Worm (Caenorhabditis elegans) whole organism, mixed stage, embryonic: ENCODE results near the gene daf-7.

ENCODE experiments used
- bed-3 ChIP-seq: fragments of 200-800 bp; sonication (Bioruptor generic); optimal IDR thresholded peaks from 3 replicates; lab custom pipeline; 2018; ENCODE audit warnings: mild to moderate bottlenecking, missing genetic modification characterization, moderate library complexity, missing compliant biosample characterization
- blmp-1 ChIP-seq: fragments of 150-350 bp; optimal IDR thresholded peaks from 2 replicates; lab custom pipeline; 2014; ENCODE audit warnings: missing biosample characterization, missing genetic modification characterization
- ceh-39 ChIP-seq: fragments of 150-350 bp; optimal IDR thresholded peaks from 2 replicates; lab custom pipeline; 2014; ENCODE audit warnings: missing biosample characterization, missing genetic modification characterization
- ceh-43 ChIP-seq: fragments of 200-800 bp; sonication (Bioruptor generic); optimal IDR thresholded peaks from 2 replicates; lab custom pipeline; 2018; ENCODE audit warnings: mild to moderate bottlenecking, missing genetic modification characterization, moderate library complexity, missing compliant biosample characterization
- ceh-83 ChIP-seq: fragments of 200-800 bp; sonication (Bioruptor generic); optimal IDR thresholded peaks from 2 replicates; lab custom pipeline; 2018; ENCODE audit warnings: mild to moderate bottlenecking, missing genetic modification characterization, missing compliant biosample characterization
- ces-1 ChIP-seq: fragments of 150-350 bp; optimal IDR thresholded peaks from 2 replicates; lab custom pipeline; 2014; ENCODE audit warnings: missing biosample characterization, missing genetic modification reagents, missing genetic modification characterization
- cnd-1 ChIP-seq: fragments of 200-800 bp; sonication (Bioruptor generic); optimal IDR thresholded peaks from 2 replicates; lab custom pipeline; 2018; ENCODE audit warnings: mild to moderate bottlenecking, missing genetic modification characterization, missing compliant biosample characterization
- drap-1 ChIP-seq: fragments of 200-800 bp; sonication (Bioruptor generic); optimal IDR thresholded peaks from 3 replicates; lab custom pipeline; 2018; ENCODE audit warnings: mild to moderate bottlenecking, missing genetic modification characterization, missing compliant biosample characterization
- elt-1 ChIP-seq: sonication (generic microtip); optimal IDR thresholded peaks from 2 replicates; lab custom pipeline; 2017; ENCODE audit warnings: missing genetic modification characterization, mild to moderate bottlenecking, missing compliant biosample characterization, antibody characterized with exemption, moderate library complexity, borderline replicate concordance; ENCODE audit not compliant: insufficient read depth
- elt-3 ChIP-seq: fragments of 150-350 bp; optimal IDR thresholded peaks from 2 replicates; lab custom pipeline; 2014; ENCODE audit warnings: missing biosample characterization, missing genetic modification characterization
- flh-1 ChIP-seq: fragments of 200-800 bp; sonication (Bioruptor generic); optimal IDR thresholded peaks from 2 replicates; lab custom pipeline; 2018; ENCODE audit warnings: mild to moderate bottlenecking, missing genetic modification characterization, moderate library complexity, missing compliant biosample characterization
- hlh-1 ChIP-seq: fragments of 150-350 bp; optimal IDR thresholded peaks from 2 replicates; lab custom pipeline; 2014; ENCODE audit warnings: missing biosample characterization, missing genetic modification reagents, missing genetic modification characterization
- lin-13 ChIP-seq: fragments of 150-350 bp; optimal IDR thresholded peaks from 2 replicates; lab custom pipeline; 2014; ENCODE audit warnings: missing biosample characterization, missing genetic modification characterization
- lin-32 ChIP-seq: fragments of 200-800 bp; sonication (Bioruptor generic); optimal IDR thresholded peaks from 2 replicates; lab custom pipeline; 2018; ENCODE audit warnings: mild to moderate bottlenecking, missing genetic modification characterization, missing compliant biosample characterization
- lsy-2 ChIP-seq: fragments of 150-350 bp; optimal IDR thresholded peaks from 2 replicates; lab custom pipeline; 2014; ENCODE audit warnings: missing biosample characterization, missing genetic modification characterization
- mab-5 ChIP-seq: fragments of 150-350 bp; optimal IDR thresholded peaks from 2 replicates; lab custom pipeline; 2014; ENCODE audit warnings: missing biosample characterization, missing genetic modification characterization
- mep-1 ChIP-seq: fragments of 150-350 bp; optimal IDR thresholded peaks from 2 replicates; lab custom pipeline; 2017; ENCODE audit warnings: missing biosample characterization, missing genetic modification reagents, missing genetic modification characterization, inconsistent platforms
- mls-2 ChIP-seq: sonication (generic microtip); optimal IDR thresholded peaks from 2 replicates; lab custom pipeline; 2016; ENCODE audit warnings: mild to moderate bottlenecking, missing genetic modification characterization, moderate library complexity, missing compliant biosample characterization
- nhr-12 ChIP-seq: fragments of 150-350 bp; optimal IDR thresholded peaks from 2 replicates; lab custom pipeline; 2014; ENCODE audit warnings: missing biosample characterization, missing genetic modification characterization
- nhr-2 ChIP-seq: fragments of 150-350 bp; optimal IDR thresholded peaks from 2 replicates; lab custom pipeline; 2014; ENCODE audit warnings: missing biosample characterization, missing genetic modification characterization
- nhr-237 ChIP-seq: fragments of 150-350 bp; optimal IDR thresholded peaks from 2 replicates; lab custom pipeline; 2014; ENCODE audit warnings: missing biosample characterization, missing genetic modification characterization
- nhr-28 ChIP-seq: fragments of 150-350 bp; optimal IDR thresholded peaks from 2 replicates; lab custom pipeline; 2014; ENCODE audit warnings: missing biosample characterization, missing genetic modification characterization
- nhr-76 ChIP-seq: sonication (generic microtip); optimal IDR thresholded peaks from 2 replicates; lab custom pipeline; 2017; ENCODE audit warnings: missing biosample characterization, missing genetic modification characterization
- sem-2 ChIP-seq: fragments of 200-800 bp; sonication (Bioruptor generic); optimal IDR thresholded peaks from 2 replicates; lab custom pipeline; 2018; ENCODE audit warnings: mild to moderate bottlenecking, missing genetic modification characterization, missing compliant biosample characterization
- snpc-4 ChIP-seq: fragments of 150-350 bp; optimal IDR thresholded peaks from 2 replicates; lab custom pipeline; 2014; ENCODE audit warnings: missing biosample characterization, missing genetic modification characterization
- sptf-1 ChIP-seq: sonication (generic microtip); optimal IDR thresholded peaks from 2 replicates; lab custom pipeline; 2017; ENCODE audit warnings: mild to moderate bottlenecking, missing genetic modification characterization, moderate library complexity, missing compliant biosample characterization
- unc-120 ChIP-seq: sonication (generic microtip); optimal IDR thresholded peaks from 2 replicates; lab custom pipeline; 2017; ENCODE audit warnings: missing genetic modification characterization, missing compliant biosample characterization; ENCODE audit not compliant: poor library complexity, severe bottlenecking
- unc-39 ChIP-seq: fragments of 150-350 bp; optimal IDR thresholded peaks from 2 replicates; lab custom pipeline; 2014; ENCODE audit warnings: missing biosample characterization, missing genetic modification characterization
- unc-62 ChIP-seq: fragments of 150-350 bp; optimal IDR thresholded peaks from 2 replicates; lab custom pipeline; 2014; ENCODE audit warnings: missing biosample characterization, missing genetic modification reagents, missing genetic modification characterization
- zip-8 ChIP-seq: fragments of 150-350 bp; optimal IDR thresholded peaks from 2 replicates; lab custom pipeline; 2014; ENCODE audit warnings: missing biosample characterization, missing genetic modification characterization
- ztf-11 ChIP-seq: fragments of 150-350 bp; optimal IDR thresholded peaks from 2 replicates; lab custom pipeline; 2014; ENCODE audit warnings: missing biosample characterization, missing genetic modification characterization

Gene daf-7

ce11 chrIII:842630-843029, 31.0 kb downstream of the daf-7 start, which contains the start of gene far-8:
Gene far-8, plus strand, starts transcription at chrIII:842930.
- TF ChIP-seq mab-5 (tag; lab: Kevin White, UChicago) (no peak), cnd-1 (tag; lab: Kevin White, UChicago) (no peak), nhr-237 (tag; lab: Kevin White, UChicago) (no peak), ceh-83 (no peak)

DNA sequence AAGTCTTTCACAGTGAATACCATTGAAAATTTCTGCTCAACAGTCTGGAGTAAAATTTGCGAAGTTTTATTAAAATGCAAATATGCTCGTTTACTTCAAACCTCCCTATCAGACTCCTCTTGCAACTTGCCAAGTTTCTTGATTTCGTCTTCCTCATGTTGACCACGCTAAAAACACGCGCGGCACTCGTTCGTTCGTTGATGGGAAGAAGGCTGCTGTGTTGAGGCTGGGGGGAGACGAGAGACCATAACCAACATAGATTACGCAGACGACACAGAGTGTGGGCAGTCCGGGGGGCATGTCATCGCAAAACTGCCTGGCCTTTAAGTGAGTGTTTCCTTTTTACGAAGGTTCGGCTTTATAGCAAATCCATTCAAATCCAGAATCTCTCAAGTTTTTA, 32.4 kb downstream of the daf-7 start:
- TF ChIP-seq nhr-12: no peak
- TF ChIP-seq unc-62 (GFP tag; lab: Kevin White, UChicago): no peak
- TF ChIP-seq ztf-11 (tag; lab: Kevin White, UChicago): peak; percentile 14
- no peak for TF ChIP-seq nhr-28 (tag; lab: Kevin White, UChicago)
- no peak for TF ChIP-seq unc-39 (tag; lab: Kevin White, UChicago)
- TF ChIP-seq unc-120 (tag; lab: Kevin White, UChicago): no peak
- TF ChIP-seq lin-13 (tag; lab: Kevin White, UChicago): no peak
- no peak for TF ChIP-seq ceh-43 (GFP tag; lab: Kevin White, UChicago)
- TF ChIP-seq mls-2 (tag; lab: Kevin White, UChicago): peak; percentile 17
- no peak for TF ChIP-seq mep-1 (tag; lab: Kevin White, UChicago)
- TF ChIP-seq nhr-237 (tag; lab: Kevin White, UChicago): no peak
- TF ChIP-seq snpc-4: no peak
- no peak for TF ChIP-seq sem-2 (GFP tag; lab: Kevin White, UChicago)
- no peak for TF ChIP-seq lsy-2 (tag; lab: Kevin White, UChicago)

DNA sequence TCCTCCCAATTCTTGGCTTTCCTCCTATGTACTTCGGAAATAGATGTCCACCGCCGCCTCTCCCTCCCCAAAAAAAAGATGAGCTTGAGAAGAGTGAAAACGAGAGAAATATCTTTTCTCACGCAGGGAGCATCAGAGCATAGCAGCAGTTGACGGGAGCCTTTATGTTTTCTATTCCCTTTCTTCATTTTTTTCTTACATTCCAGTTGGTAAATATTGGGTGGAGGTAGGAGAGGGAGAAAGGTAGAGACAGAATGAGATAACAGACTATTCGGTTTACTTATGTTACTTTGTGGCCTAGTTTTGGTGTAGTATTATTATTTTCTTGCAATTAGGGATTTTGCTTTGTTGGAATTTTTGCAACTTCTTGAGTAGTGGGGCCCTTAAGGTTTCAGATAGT, 32.9 kb downstream of the daf-7 start:
- no peak for TF ChIP-seq lin-32 (GFP tag; lab: Kevin White, UChicago)
- TF ChIP-seq zip-8 (tag; lab: Kevin White, UChicago): no peak
- TF ChIP-seq nhr-237 (tag; lab: Kevin White, UChicago): no peak

DNA sequence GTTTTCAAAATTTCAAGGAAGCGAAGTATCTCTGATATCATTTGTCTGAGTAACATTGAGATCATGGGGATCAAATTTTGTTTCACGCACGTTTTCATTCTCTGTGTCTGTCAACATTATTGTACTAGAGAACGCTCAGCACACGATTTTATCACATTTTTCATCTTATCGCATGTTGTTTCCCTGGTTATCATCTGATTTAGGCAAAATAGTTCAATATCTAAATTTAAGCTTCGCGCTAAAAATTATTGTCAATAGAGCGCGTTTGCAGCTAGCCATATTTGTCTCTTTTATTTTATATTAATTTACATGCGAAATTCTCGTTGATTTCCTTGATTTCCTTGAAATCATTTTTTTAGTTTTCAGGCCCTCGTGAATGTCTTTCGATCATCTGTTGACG, 33.8 kb downstream of the daf-7 start, which contains the start of gene K02F3.2:
TSS of gene K02F3.2 (plus strand) at position 357 of the 400 bp plus-strand sequence.
- TF ChIP-seq nhr-2 (tag; lab: Kevin White, UChicago) (no peak), elt-1 (tag; lab: Kevin White, UChicago) (peak; percentile 17), unc-39 (tag; lab: Kevin White, UChicago) (no peak), blmp-1 (tag; lab: Kevin White, UChicago) (no peak), zip-8 (tag; lab: Kevin White, UChicago) (no peak), ceh-39 (no peak), ces-1 (peak; percentile 58), nhr-76 (tag; lab: Kevin White, UChicago) (no peak), drap-1 (GFP tag; lab: Kevin White, UChicago) (no peak), mls-2 (tag; lab: Kevin White, UChicago) (no peak), snpc-4 (no peak), ceh-83 (no peak)

- TF ChIP-seq ztf-11 (tag; lab: Kevin White, UChicago): no peak
- no peak for TF ChIP-seq unc-120 (tag; lab: Kevin White, UChicago)
- TF ChIP-seq sem-2 (GFP tag; lab: Kevin White, UChicago): no peak
- no peak for TF ChIP-seq elt-3 (tag; lab: Kevin White, UChicago)
- TF ChIP-seq mep-1 (tag; lab: Kevin White, UChicago): no peak
- TF ChIP-seq unc-39 (tag; lab: Kevin White, UChicago): no peak
- TF ChIP-seq sptf-1 (tag; lab: Kevin White, UChicago): no peak
- no peak for TF ChIP-seq ces-1
- no peak for TF ChIP-seq ceh-39
- no peak for TF ChIP-seq hlh-1
- no peak for TF ChIP-seq flh-1 (GFP tag; lab: Kevin White, UChicago)
- no peak for TF ChIP-seq lin-32 (GFP tag; lab: Kevin White, UChicago)
- no peak for TF ChIP-seq nhr-237 (tag; lab: Kevin White, UChicago)
- no peak for TF ChIP-seq lin-13 (tag; lab: Kevin White, UChicago)
- TF ChIP-seq bed-3 (GFP tag; lab: Kevin White, UChicago): no peak
- no peak for TF ChIP-seq elt-1 (tag; lab: Kevin White, UChicago)
- TF ChIP-seq cnd-1 (tag; lab: Kevin White, UChicago): no peak
- TF ChIP-seq drap-1 (GFP tag; lab: Kevin White, UChicago): no peak
- TF ChIP-seq lsy-2 (tag; lab: Kevin White, UChicago): no peak
- TF ChIP-seq blmp-1 (tag; lab: Kevin White, UChicago): no peak
Observed at ce11 chrIII:852296-852695, 40.7 kb downstream of the daf-7 start, which contains the start of gene moma-1. Gene moma-1, minus strand, starts transcription at chrIII:852396.
